Worm (Caenorhabditis elegans): ENCODE measurements around the gene ins-32.

The ins-32 gene

ce11 chrII:3808643-3809042, 5.5 kb upstream of the ins-32 start:
- TF ChIP-seq lin-11 (tag; optimal IDR thresholded peaks at IDR 0.05), result no peak
- TF ChIP-seq crh-2 (tag; optimal IDR thresholded peaks at IDR 0.05), result no peak
- TF ChIP-seq Y55F3AM.14 (GFP tag; optimal IDR thresholded peaks at IDR 0.05), result no peak
- no peak for TF ChIP-seq nhr-11 (tag; optimal IDR thresholded peaks at IDR 0.05)
- no peak for TF ChIP-seq ZK546.5 (tag; optimal IDR thresholded peaks at IDR 0.05)
- no peak for TF ChIP-seq zag-1 (tag; optimal IDR thresholded peaks at IDR 0.05)
- TF ChIP-seq fos-1 (tag; optimal IDR thresholded peaks at IDR 0.05), result no peak
- no peak for TF ChIP-seq nhr-10 (tag; optimal IDR thresholded peaks at IDR 0.05)
- TF ChIP-seq sem-4 (tag; optimal IDR thresholded peaks at IDR 0.05), result no peak
- no peak for TF ChIP-seq snpc-4 (tag; optimal IDR thresholded peaks at IDR 0.05)
- TF ChIP-seq unc-39 (tag; optimal IDR thresholded peaks at IDR 0.05), result no peak
- TF ChIP-seq ztf-11 (tag; optimal IDR thresholded peaks at IDR 0.05), result no peak
- no peak for TF ChIP-seq peb-1 (tag; optimal IDR thresholded peaks at IDR 0.05)
- TF ChIP-seq nhr-25 (tag; optimal IDR thresholded peaks at IDR 0.05), result no peak
- no peak for TF ChIP-seq dmd-4 (tag; optimal IDR thresholded peaks at IDR 0.05)
- TF ChIP-seq aly-2 (tag; optimal IDR thresholded peaks at IDR 0.05), result no peak
- no peak for TF ChIP-seq unc-62 (GFP tag; optimal IDR thresholded peaks at IDR 0.05)

ce11 chrII:3808104-3808503, 5.0 kb upstream of the ins-32 start, which contains the start of gene F54D10.5:
Gene F54D10.5 (minus strand): TSS chrII:3808177.
- TF ChIP-seq sma-9 (GFP tag; optimal IDR thresholded peaks at IDR 0.05), result peak; percentile 84
- no peak for TF ChIP-seq sma-9 (tag; optimal IDR thresholded peaks at IDR 0.05)
- TF ChIP-seq fos-1 (tag; optimal IDR thresholded peaks at IDR 0.05), result no peak
- TF ChIP-seq mab-5 (tag; optimal IDR thresholded peaks at IDR 0.05), result peak; percentile 39
- TF ChIP-seq dmd-4 (tag; optimal IDR thresholded peaks at IDR 0.05), result no peak
- TF ChIP-seq C34F6.9 (tag; optimal IDR thresholded peaks at IDR 0.05), result peak; percentile 67
- TF ChIP-seq ztf-4 (tag; optimal IDR thresholded peaks at IDR 0.05), result no peak
- no peak for TF ChIP-seq skn-1 (tag; optimal IDR thresholded peaks at IDR 0.05)
- TF ChIP-seq nhr-129 (tag; optimal IDR thresholded peaks at IDR 0.05), result peak; percentile 65
- TF ChIP-seq aly-2 (tag; optimal IDR thresholded peaks at IDR 0.05), result no peak
- TF ChIP-seq nhr-12 (tag; optimal IDR thresholded peaks at IDR 0.05), result no peak
- peak; percentile 75 for TF ChIP-seq F13H6.1 (tag; optimal IDR thresholded peaks at IDR 0.05)
- peak; percentile 82 for TF ChIP-seq sma-3 (GFP tag; optimal IDR thresholded peaks at IDR 0.05)
- TF ChIP-seq ceh-16 (tag; optimal IDR thresholded peaks at IDR 0.05), result peak; percentile 1
- peak; percentile 70 for TF ChIP-seq lin-11 (tag; optimal IDR thresholded peaks at IDR 0.05)
- TF ChIP-seq unc-55 (GFP tag; optimal IDR thresholded peaks at IDR 0.05), result peak; percentile 87
- peak; percentile 83 for TF ChIP-seq crh-2 (tag; optimal IDR thresholded peaks at IDR 0.05)
- peak; percentile 41 for TF ChIP-seq ZK546.5 (tag; optimal IDR thresholded peaks at IDR 0.05)
- no peak for TF ChIP-seq peb-1 (tag; optimal IDR thresholded peaks at IDR 0.05)
- peak; percentile 9 for TF ChIP-seq zag-1 (tag; optimal IDR thresholded peaks at IDR 0.05)
- TF ChIP-seq gmeb-1 (tag; optimal IDR thresholded peaks at IDR 0.05), result peak; percentile 95
- TF ChIP-seq nhr-10 (tag; optimal IDR thresholded peaks at IDR 0.05), result peak; percentile 4
- peak; percentile 38 for TF ChIP-seq snpc-4 (tag; optimal IDR thresholded peaks at IDR 0.05)
- TF ChIP-seq nhr-21 (tag; optimal IDR thresholded peaks at IDR 0.05), result no peak
- TF ChIP-seq lsy-2 (tag; optimal IDR thresholded peaks at IDR 0.05), result peak; percentile 69 to 88
- TF ChIP-seq lin-13 (GFP tag; optimal IDR thresholded peaks at IDR 0.05), result peak; percentile 84
- no peak for TF ChIP-seq elt-3 (tag; optimal IDR thresholded peaks at IDR 0.05)
- TF ChIP-seq R02D3.7 (tag; optimal IDR thresholded peaks at IDR 0.05), result peak; percentile 95
- peak; percentile 74 for TF ChIP-seq sem-4 (tag; optimal IDR thresholded peaks at IDR 0.05)
- peak; percentile 22 for TF ChIP-seq nhr-237 (tag; optimal IDR thresholded peaks at IDR 0.05)
- TF ChIP-seq elt-1 (tag; optimal IDR thresholded peaks at IDR 0.05), result no peak

ce11 chrII:3806964-3807363, 3.8 kb upstream of the ins-32 start, which contains the start of gene F54D10.4:
Gene F54D10.4 (minus strand): TSS chrII:3807064.
- TF ChIP-seq aly-2 (tag; optimal IDR thresholded peaks at IDR 0.05) (no peak), F13H6.1 (tag; optimal IDR thresholded peaks at IDR 0.05) (no peak), crh-2 (tag; optimal IDR thresholded peaks at IDR 0.05) (no peak), nhr-25 (tag; optimal IDR thresholded peaks at IDR 0.05) (no peak), mdl-1 (tag; optimal IDR thresholded peaks at IDR 0.05) (no peak), sem-4 (tag; optimal IDR thresholded peaks at IDR 0.05) (no peak), sma-9 (GFP tag; optimal IDR thresholded peaks at IDR 0.05) (no peak), sma-9 (tag; optimal IDR thresholded peaks at IDR 0.05) (no peak), ceh-16 (tag; optimal IDR thresholded peaks at IDR 0.05) (no peak), nhr-77 (tag; optimal IDR thresholded peaks at IDR 0.05) (no peak), mab-5 (tag; optimal IDR thresholded peaks at IDR 0.05) (no peak), ztf-1 (GFP tag; conservative IDR thresholded peaks at IDR 0.05) (no peak), unc-55 (GFP tag; optimal IDR thresholded peaks at IDR 0.05) (no peak)
